Fruit fly (Drosophila melanogaster) whole organism, adult: ENCODE results near the gene CG14109.

ENCODE experiments used
- Clk ChIP-seq: fragments of 200-800 bp; sonication (Bioruptor generic); optimal IDR thresholded peaks from 2 replicates; lab custom pipeline; 2017; ENCODE audit warnings: missing biosample characterization, missing genetic modification characterization
- pad ChIP-seq: fragments of 200-800 bp; sonication (Bioruptor generic); optimal IDR thresholded peaks from 3 replicates; lab custom pipeline; 2017; ENCODE audit warnings: missing biosample characterization, missing genetic modification characterization, mild to moderate bottlenecking, moderate library complexity, missing genetic modification reagents

dm6 chr3L:13454755-13455154, 14.0 kb downstream of the CG14109 start:
- TF ChIP-seq Clk, result no peak
- TF ChIP-seq pad, result no peak
